Fruit fly (Drosophila melanogaster) whole organism, prepupa: ENCODE measurements around the gene COX7AL2.

Experiments
- CG16779 ChIP-seq: fragments of 200-800 bp; sonication (Bioruptor generic); optimal IDR thresholded peaks from 3 replicates; lab custom pipeline; 2017; ENCODE audit warnings: missing biosample characterization, mild to moderate bottlenecking, missing genetic modification characterization
- fd59A ChIP-seq: fragments of 200-800 bp; sonication (Bioruptor generic); optimal IDR thresholded peaks from 2 replicates; lab custom pipeline; 2017; ENCODE audit warnings: missing biosample characterization, mild to moderate bottlenecking, missing genetic modification characterization, missing genetic modification reagents

DNA sequence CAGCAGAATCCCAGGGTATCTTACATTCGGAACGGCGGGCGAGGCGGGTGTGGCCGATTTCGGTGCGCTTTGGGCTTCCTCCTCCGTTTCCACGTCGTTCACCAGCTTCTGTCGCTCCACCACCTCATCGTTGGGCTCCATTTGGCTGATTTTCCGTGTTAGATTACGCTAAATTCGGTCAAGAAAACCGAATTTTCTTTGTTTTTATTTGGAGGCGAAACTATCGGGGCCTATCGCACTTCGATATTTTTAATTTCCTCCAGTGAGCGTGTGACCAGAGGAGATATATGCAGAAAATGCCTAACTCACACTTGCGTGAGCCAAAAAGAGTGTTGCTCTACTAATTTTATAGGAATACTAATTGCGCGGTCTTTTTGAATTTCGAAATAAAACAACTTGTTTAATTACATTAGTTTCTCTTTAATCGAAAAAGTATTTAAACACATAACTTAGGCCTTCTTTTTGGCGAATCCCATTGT, 5.5 kb downstream of the COX7AL2 start, which contains the start of gene CG10874:
- TF ChIP-seq CG16779 (tag; lab: Kevin White, UChicago) (no peak), fd59A (GFP tag; lab: Kevin White, UChicago) (no peak)
